Fruit fly (Drosophila melanogaster) whole organism, embryonic: Measurements from ENCODE around the gene xmas.
A peak's percentile ranks its signal among the peaks of the same experiment; 100 is the strongest.

Source experiments
- B-H2 ChIP-seq: fragments of 200-800 bp; sonication (Bioruptor generic); optimal IDR thresholded peaks from 2 replicates; lab custom pipeline; 2018; ENCODE audit warnings: missing biosample characterization, mild to moderate bottlenecking, missing genetic modification characterization
- BEAF-32 ChIP-seq: fragments of 200-800 bp; sonication (Bioruptor generic); optimal IDR thresholded peaks from 3 replicates; lab custom pipeline; 2017; ENCODE audit warnings: missing biosample characterization, missing genetic modification characterization, mild to moderate bottlenecking, moderate library complexity, missing genetic modification reagents
- Bdp1 ChIP-seq: fragments of 200-800 bp; sonication (Bioruptor generic); optimal IDR thresholded peaks from 3 replicates; lab custom pipeline; 2016; ENCODE audit warnings: missing biosample characterization, missing genetic modification characterization
- Bgb ChIP-seq: fragments of 200-800 bp; sonication (Bioruptor generic); IDR thresholded peaks from 2 replicates; pipeline ENCODE4 v1.3.6; 2022; ENCODE audit warnings: missing biosample characterization, missing genetic modification characterization; ENCODE audit not compliant: partially characterized antibody
- CG10267 ChIP-seq: fragments of 200-800 bp; sonication (Bioruptor generic); optimal IDR thresholded peaks from 2 replicates; lab custom pipeline; 2018; ENCODE audit warnings: missing biosample characterization, mild to moderate bottlenecking, missing genetic modification characterization, moderate library complexity
- CG11504 ChIP-seq: fragments of 200-800 bp; sonication (Bioruptor generic); optimal IDR thresholded peaks from 3 replicates; lab custom pipeline; 2019; ENCODE audit warnings: missing biosample characterization, mild to moderate bottlenecking, missing genetic modification characterization, moderate library complexity
- CG13287 ChIP-seq: fragments of 200-800 bp; sonication (Bioruptor generic); IDR thresholded peaks from 2 replicates; pipeline ENCODE4 v1.3.6; 2022; ENCODE audit warnings: missing biosample characterization, missing genetic modification characterization; ENCODE audit not compliant: partially characterized antibody
- CG13624 ChIP-seq: fragments of 200-800 bp; sonication (Bioruptor generic); optimal IDR thresholded peaks from 2 replicates; lab custom pipeline; 2016; ENCODE audit warnings: missing biosample characterization, missing genetic modification characterization
- CG14710 ChIP-seq: fragments of 200-800 bp; sonication (Bioruptor generic); optimal IDR thresholded peaks from 3 replicates; lab custom pipeline; 2019; ENCODE audit warnings: missing biosample characterization, mild to moderate bottlenecking, missing genetic modification characterization, moderate library complexity
- CG15514 ChIP-seq: fragments of 200-800 bp; sonication (Bioruptor generic); optimal IDR thresholded peaks from 3 replicates; lab custom pipeline; 2017; ENCODE audit warnings: missing biosample characterization, missing genetic modification characterization, mild to moderate bottlenecking, moderate library complexity, missing genetic modification reagents
- CG15696 ChIP-seq: fragments of 200-800 bp; sonication (Bioruptor generic); optimal IDR thresholded peaks from 2 replicates; lab custom pipeline; 2019; ENCODE audit warnings: missing biosample characterization, mild to moderate bottlenecking, missing genetic modification characterization, moderate library complexity
- CG18011 ChIP-seq: fragments of 200-800 bp; sonication (Bioruptor generic); optimal IDR thresholded peaks from 2 replicates; lab custom pipeline; 2017; ENCODE audit warnings: missing biosample characterization, missing genetic modification characterization, mild to moderate bottlenecking, moderate library complexity, missing genotype
- CG33213 ChIP-seq: fragments of 200-800 bp; sonication (Bioruptor generic); optimal IDR thresholded peaks from 3 replicates; lab custom pipeline; 2016; ENCODE audit warnings: missing biosample characterization, missing genetic modification characterization
- CG6791 ChIP-seq: fragments of 200-800 bp; sonication (Bioruptor generic); IDR thresholded peaks from 3 replicates; pipeline ENCODE4 v1.3.6; 2022; ENCODE audit warnings: missing biosample characterization, missing genetic modification characterization; ENCODE audit not compliant: partially characterized antibody
- CG7839 ChIP-seq: fragments of 200-800 bp; sonication (Bioruptor generic); optimal IDR thresholded peaks from 3 replicates; lab custom pipeline; 2018; ENCODE audit warnings: missing biosample characterization, mild to moderate bottlenecking, missing genetic modification characterization, moderate library complexity
- CG7928 ChIP-seq: fragments of 200-800 bp; sonication (Bioruptor generic); optimal IDR thresholded peaks from 2 replicates; lab custom pipeline; 2017; ENCODE audit warnings: missing biosample characterization, mild to moderate bottlenecking, missing genetic modification characterization
- CG9817 ChIP-seq: fragments of 200-800 bp; sonication (Bioruptor generic); optimal IDR thresholded peaks from 2 replicates; lab custom pipeline; 2018; ENCODE audit warnings: missing biosample characterization, mild to moderate bottlenecking, missing genetic modification characterization, moderate library complexity
- CHES-1-like ChIP-seq: fragments of 200-800 bp; sonication (Bioruptor generic); optimal IDR thresholded peaks from 2 replicates; lab custom pipeline; 2016; ENCODE audit warnings: missing biosample characterization, missing genetic modification characterization
- Dad ChIP-seq: fragments of 200-800 bp; sonication (Bioruptor generic); optimal IDR thresholded peaks from 3 replicates; lab custom pipeline; 2016; ENCODE audit warnings: missing biosample characterization, missing genetic modification characterization
- E2f2 ChIP-seq: fragments of 200-800 bp; sonication (Bioruptor generic); IDR thresholded peaks from 2 replicates; pipeline ENCODE4 v1.3.6; 2022; ENCODE audit warnings: missing biosample characterization, missing genetic modification characterization
- HLH4C ChIP-seq: fragments of 200-800 bp; sonication (Bioruptor generic); IDR thresholded peaks from 3 replicates; pipeline ENCODE4 v1.3.6; 2022; ENCODE audit warnings: missing biosample characterization, missing genetic modification characterization; ENCODE audit not compliant: partially characterized antibody
- Hand ChIP-seq: fragments of 200-800 bp; sonication (Bioruptor generic); optimal IDR thresholded peaks from 2 replicates; lab custom pipeline; 2017; ENCODE audit warnings: mild to moderate bottlenecking, missing biosample characterization, missing genetic modification reagents, missing genetic modification characterization
- HmgZ ChIP-seq: fragments of 200-800 bp; sonication (Bioruptor generic); optimal IDR thresholded peaks from 2 replicates; lab custom pipeline; 2018; ENCODE audit warnings: missing biosample characterization, mild to moderate bottlenecking, missing genetic modification characterization
- Hr78 ChIP-seq, 2 experiments: fragments of 200-800 bp in 1 of 2; fragments of >200 bp in 1 of 2; sonication (Bioruptor generic) in 1 of 2; optimal IDR thresholded peaks; 2 replicates each; lab custom pipeline; 2017 to 2019; ENCODE audit warnings: missing biosample characterization in 2 of 2, missing genetic modification characterization in 2 of 2, mild to moderate bottlenecking in 1 of 2, moderate library complexity in 1 of 2
- Lhr ChIP-seq: fragments of 200-800 bp; sonication (Bioruptor generic); optimal IDR thresholded peaks from 3 replicates; lab custom pipeline; 2017; ENCODE audit warnings: mild to moderate bottlenecking, missing biosample characterization, missing genetic modification reagents, missing genetic modification characterization
- MBD-R2 ChIP-seq: fragments of 200-800 bp; sonication (Bioruptor generic); IDR thresholded peaks from 2 replicates; pipeline ENCODE4 v1.3.6; 2022; ENCODE audit warnings: missing biosample characterization, missing genetic modification characterization
- MESR4 ChIP-seq: fragments of 200-800 bp; sonication (Bioruptor generic); optimal IDR thresholded peaks from 2 replicates; lab custom pipeline; 2018; ENCODE audit warnings: missing biosample characterization, mild to moderate bottlenecking, missing genetic modification characterization, moderate library complexity
- MTF-1 ChIP-seq: fragments of 200-800 bp; sonication (Bioruptor generic); optimal IDR thresholded peaks from 2 replicates; lab custom pipeline; 2018; ENCODE audit warnings: missing biosample characterization, mild to moderate bottlenecking, missing genetic modification characterization, borderline replicate concordance
- Opbp ChIP-seq: fragments of 200-800 bp; sonication (Bioruptor generic); IDR thresholded peaks from 3 replicates; pipeline ENCODE4 v1.3.6; 2022; ENCODE audit warnings: missing biosample characterization, missing genetic modification characterization; ENCODE audit not compliant: partially characterized antibody
- Pdp1 ChIP-seq, 2 experiments: fragments of 200-800 bp; sonication (Bioruptor generic); optimal IDR thresholded peaks; 3 replicates each; lab custom pipeline; 2016; ENCODE audit warnings: missing biosample characterization in 2 of 2, missing genetic modification characterization in 2 of 2, mild to moderate bottlenecking in 1 of 2, moderate library complexity in 1 of 2
- Sox100B ChIP-seq: fragments of 200-800 bp; sonication (Bioruptor generic); optimal IDR thresholded peaks from 3 replicates; lab custom pipeline; 2018; ENCODE audit warnings: missing biosample characterization, mild to moderate bottlenecking, missing genetic modification characterization
- Xbp1 ChIP-seq: fragments of 200-800 bp; sonication (Bioruptor generic); optimal IDR thresholded peaks from 3 replicates; lab custom pipeline; 2016; ENCODE audit warnings: missing biosample characterization, mild to moderate bottlenecking, missing genetic modification characterization
- amos ChIP-seq: fragments of 200-800 bp; sonication (Bioruptor generic); IDR thresholded peaks from 2 replicates; pipeline ENCODE4 v1.3.6; 2022; ENCODE audit warnings: missing biosample characterization, missing genetic modification characterization; ENCODE audit not compliant: partially characterized antibody
- ato ChIP-seq: fragments of 200-800 bp; sonication (Bioruptor generic); IDR thresholded peaks from 2 replicates; pipeline ENCODE4 v1.3.6; 2022; ENCODE audit warnings: missing biosample characterization, missing genetic modification characterization; ENCODE audit not compliant: partially characterized antibody
- az2 ChIP-seq: fragments of 200-800 bp; sonication (Bioruptor generic); optimal IDR thresholded peaks from 3 replicates; lab custom pipeline; 2016; ENCODE audit warnings: missing biosample characterization, missing genetic modification characterization
- bbx ChIP-seq: fragments of 200-800 bp; sonication (Bioruptor generic); IDR thresholded peaks from 2 replicates; pipeline ENCODE4 v1.3.6; 2022; ENCODE audit warnings: missing biosample characterization, missing genetic modification characterization; ENCODE audit not compliant: partially characterized antibody
- chif ChIP-seq, 2 experiments: fragments of 200-800 bp; sonication (Bioruptor generic); optimal IDR thresholded peaks; 3 replicates each; lab custom pipeline; 2016; ENCODE audit warnings: missing biosample characterization in 2 of 2, missing genetic modification characterization in 2 of 2
- chinmo ChIP-seq: fragments of 200-800 bp; sonication (Bioruptor generic); IDR thresholded peaks from 4 replicates; pipeline ENCODE4 v1.3.6; 2022; ENCODE audit warnings: missing biosample characterization, missing genetic modification characterization; ENCODE audit not compliant: partially characterized antibody
- chn ChIP-seq: fragments of 200-800 bp; sonication (Bioruptor generic); optimal IDR thresholded peaks from 2 replicates; lab custom pipeline; 2016; ENCODE audit warnings: missing biosample characterization, missing genetic modification characterization
- ci ChIP-seq: fragments of 200-800 bp; sonication (Bioruptor generic); IDR thresholded peaks from 3 replicates; pipeline ENCODE4 v1.3.6; 2022; ENCODE audit warnings: missing biosample characterization, missing genetic modification characterization
- dysf ChIP-seq: fragments of 200-800 bp; sonication (Bioruptor generic); IDR thresholded peaks from 3 replicates; pipeline ENCODE4 v1.3.6; 2022; ENCODE audit warnings: missing biosample characterization, missing genetic modification characterization
- ewg ChIP-seq: fragments of 200-800 bp; sonication (Bioruptor generic); optimal IDR thresholded peaks from 3 replicates; lab custom pipeline; 2017; ENCODE audit warnings: mild to moderate bottlenecking, missing biosample characterization, missing genetic modification reagents, missing genetic modification characterization
- gcm2 ChIP-seq: fragments of 200-800 bp; sonication (Bioruptor generic); optimal IDR thresholded peaks from 2 replicates; lab custom pipeline; 2016; ENCODE audit warnings: missing biosample characterization, missing genetic modification characterization
- inv ChIP-seq: fragments of 200-800 bp; sonication (Bioruptor generic); IDR thresholded peaks from 2 replicates; pipeline ENCODE4 v1.3.6; 2022; ENCODE audit warnings: missing biosample characterization, missing genetic modification characterization; ENCODE audit not compliant: partially characterized antibody
- lbe ChIP-seq: fragments of 200-800 bp; sonication (Bioruptor generic); optimal IDR thresholded peaks from 2 replicates; lab custom pipeline; 2016; ENCODE audit warnings: missing biosample characterization, mild to moderate bottlenecking, missing genetic modification characterization
- mld ChIP-seq: fragments of 200-800 bp; sonication (Bioruptor generic); IDR thresholded peaks from 3 replicates; pipeline ENCODE4 v1.3.6; 2022; ENCODE audit warnings: missing biosample characterization, missing genetic modification characterization; ENCODE audit not compliant: partially characterized antibody
- phol ChIP-seq: fragments of 200-800 bp; sonication (Bioruptor generic); optimal IDR thresholded peaks from 3 replicates; lab custom pipeline; 2018; ENCODE audit warnings: missing biosample characterization, mild to moderate bottlenecking, missing genetic modification characterization, moderate library complexity
- twi ChIP-seq: fragments of 200-800 bp; optimal IDR thresholded peaks from 2 replicates; lab custom pipeline; 2019; ENCODE audit warnings: missing biosample characterization, mild to moderate bottlenecking, missing genetic modification characterization, moderate library complexity

The xmas gene

dm6 chrX:17159819-17160218, 713 bp upstream of the xmas start, which contains the start of gene baz:
Gene baz, plus strand, starts transcription at chrX:17160006.
- peak; percentile 93 for TF ChIP-seq bbx (GFP tag; lab: Robert Waterston, UW)
- TF ChIP-seq B-H2 = peak; percentile 20
- peak in 1 of 2 experiments; percentile 83 for TF ChIP-seq Pdp1 (GFP tag; optimal IDR thresholded peaks at IDR 0.05; lab: Kevin White, UChicago)
- no peak for TF ChIP-seq Bdp1 (GFP tag; lab: Kevin White, UChicago)
- no peak for TF ChIP-seq ewg (GFP tag; lab: Kevin White, UChicago)
- TF ChIP-seq CG7928 = peak; percentile 37
- TF ChIP-seq lbe (GFP tag; lab: Kevin White, UChicago) = no peak
- peak; percentile 40 for TF ChIP-seq CG14710 (tag; lab: Kevin White, UChicago)
- TF ChIP-seq CG33213 = peak; percentile 27
- TF ChIP-seq Sox100B = no peak
- peak; percentile 54; the same call in 1 of the 2 replicates for TF ChIP-seq MBD-R2 (GFP tag; lab: Robert Waterston, UW)
- TF ChIP-seq Bgb = peak; percentile 94
- peak; percentile 95 for TF ChIP-seq E2f2 (GFP tag; lab: Robert Waterston, UW)
- TF ChIP-seq CG18011 = no peak
- TF ChIP-seq Dad = no peak
- TF ChIP-seq CG15696 (tag; lab: Kevin White, UChicago) = no peak
- TF ChIP-seq inv (GFP tag; lab: Robert Waterston, UW) = peak; percentile 80
- TF ChIP-seq chif (GFP tag; optimal IDR thresholded peaks at IDR 0.05; lab: Kevin White, UChicago) = no peak
- TF ChIP-seq phol (tag; lab: Kevin White, UChicago) = peak; percentile 30
- TF ChIP-seq Hand (GFP tag; lab: Kevin White, UChicago) = no peak
- TF ChIP-seq CG13287 = peak; percentile 87
- peak; percentile 93 for TF ChIP-seq CG6791 (GFP tag; lab: Robert Waterston, UW)
- TF ChIP-seq Lhr (GFP tag; lab: Kevin White, UChicago) = peak; percentile 50
- no peak for TF ChIP-seq az2
- no peak for TF ChIP-seq CG11504 (tag; lab: Kevin White, UChicago)
- no peak for TF ChIP-seq twi (tag; lab: Kevin White, UChicago)
- peak; percentile 49 for TF ChIP-seq HmgZ (tag; lab: Kevin White, UChicago)
- TF ChIP-seq mld (GFP tag; lab: Robert Waterston, UW) = peak; percentile 94
- TF ChIP-seq dysf (GFP tag; lab: Robert Waterston, UW) = no peak
- TF ChIP-seq CG7839 = no peak
- TF ChIP-seq chinmo (GFP tag; lab: Robert Waterston, UW) = peak; percentile 80; the same call in 1 of the 4 replicates
- TF ChIP-seq CG15514 (GFP tag; lab: Kevin White, UChicago) = peak; percentile 88
- TF ChIP-seq MTF-1 (GFP tag; lab: Kevin White, UChicago) = no peak
- peak; percentile 90 for TF ChIP-seq BEAF-32 (GFP tag; lab: Kevin White, UChicago)
- TF ChIP-seq Xbp1 = peak; percentile 18
- TF ChIP-seq CG10267 (tag; lab: Kevin White, UChicago) = peak; percentile 28
- TF ChIP-seq MESR4 (GFP tag; lab: Kevin White, UChicago) = peak; percentile 36
- peak; percentile 77 for TF ChIP-seq HLH4C (GFP tag; lab: Robert Waterston, UW)
- peak; percentile 60; the same call in 2 of the 3 replicates for TF ChIP-seq ci (GFP tag; lab: Robert Waterston, UW)
- no peak for TF ChIP-seq Hr78 (GFP tag; optimal IDR thresholded peaks at IDR 0.05; lab: Kevin White, UChicago)
- TF ChIP-seq CG13624 (GFP tag; lab: Kevin White, UChicago) = peak; percentile 43
- no peak for TF ChIP-seq gcm2
- peak; percentile 89 for TF ChIP-seq ato (GFP tag; lab: Robert Waterston, UW)
- TF ChIP-seq Opbp (GFP tag; lab: Robert Waterston, UW) = peak; percentile 92
- no peak for TF ChIP-seq CG9817 (tag; lab: Kevin White, UChicago)
- peak; percentile 22 for TF ChIP-seq CHES-1-like (GFP tag; lab: Kevin White, UChicago)
- TF ChIP-seq chn = no peak
- TF ChIP-seq amos (GFP tag; lab: Robert Waterston, UW) = peak; percentile 95
